Worm (Caenorhabditis elegans): ENCODE data around the gene nfi-1.

ce11 chrII:7577412-7577811 lies 39.4 kb downstream of the nfi-1 start, which contains the start of gene F35D2.6:
- no peak for TF ChIP-seq flt-1 (GFP tag; IDR thresholded peaks at IDR 0.05)
- TF ChIP-seq ama-1 (optimal IDR thresholded peaks at IDR 0.05) = no peak
- no peak for TF ChIP-seq F13C5.2 (tag; optimal IDR thresholded peaks at IDR 0.05)
